Fruit fly (Drosophila melanogaster) Kc167 (cell line): ENCODE data around the gene shep.

ENCODE experiments used
- Sin3A ChIP-seq: fragments of >200 bp; optimal IDR thresholded peaks from 2 replicates; lab custom pipeline; 2018; ENCODE audit warnings: missing external identifiers
- psq ChIP-seq: fragments of >200 bp; optimal IDR thresholded peaks from 2 replicates; lab custom pipeline; 2017; ENCODE audit warnings: missing external identifiers
- ttk ChIP-seq: sonication (Bioruptor generic); optimal IDR thresholded peaks from 2 replicates; lab custom pipeline; 2017; ENCODE audit warnings: missing external identifiers

DNA sequence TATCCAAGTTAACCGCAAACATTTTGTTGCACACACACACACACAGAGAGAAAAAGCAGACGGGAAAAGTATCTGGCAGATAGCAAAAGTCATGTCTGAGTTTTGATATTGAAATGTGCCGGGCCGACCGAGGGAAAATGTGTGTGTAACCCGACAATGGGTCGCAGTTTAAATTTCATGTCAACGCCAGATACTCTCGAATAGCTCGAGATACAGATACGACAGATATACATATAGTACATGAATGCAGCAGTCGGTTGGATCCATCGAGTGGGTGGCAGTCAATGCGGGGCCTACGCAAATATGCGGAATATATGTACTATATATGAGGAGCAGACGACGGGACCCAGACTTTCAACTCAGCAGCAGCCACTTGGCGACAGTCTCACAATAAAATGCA, 101.7 kb downstream of the shep start:
- TF ChIP-seq psq (no peak), Sin3A (no peak), ttk (lab: Kevin White, UChicago) (no peak)
